Fruit fly (Drosophila melanogaster): ENCODE measurements around the gene eff.

Gene eff

DNA sequence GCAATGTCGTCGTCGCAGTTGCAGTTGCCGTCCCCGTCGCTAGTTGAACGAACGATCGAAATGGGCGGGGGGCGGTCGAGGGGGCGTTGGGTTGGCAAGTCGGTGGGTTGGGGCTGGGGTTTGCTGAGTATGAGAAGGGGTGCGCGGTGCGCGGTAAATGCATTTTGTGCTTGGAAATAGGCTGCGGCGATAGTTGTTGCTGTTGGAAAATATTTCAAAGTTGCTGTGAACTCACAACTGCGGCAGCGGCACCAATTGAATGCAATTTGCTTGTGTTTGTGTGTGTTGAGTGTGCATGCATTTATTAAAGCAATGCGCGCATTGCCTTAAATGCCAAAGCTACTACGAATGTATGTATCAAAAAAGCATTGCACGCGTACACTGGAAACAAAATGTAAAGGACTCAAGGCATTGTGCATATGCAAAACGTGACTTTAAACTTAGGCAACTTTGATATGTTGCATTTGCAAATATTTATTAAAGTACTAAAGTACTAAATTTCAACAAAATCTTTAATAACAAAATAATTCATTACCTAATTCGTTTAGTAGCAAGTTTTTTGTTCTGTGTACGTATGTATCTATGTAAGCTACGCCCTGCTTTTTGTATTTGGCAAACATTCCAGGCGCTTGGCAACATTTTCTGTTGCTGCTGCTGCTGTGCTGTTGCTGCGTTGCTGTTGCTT lies 26.1 kb downstream of the eff start (continued):
- TF ChIP-seq unc-4 (GFP tag; IDR thresholded peaks at IDR 0.05; ENCODE audit: partially characterized antibody), result no peak
- no peak for TF ChIP-seq her (GFP tag; optimal IDR thresholded peaks at IDR 0.05)
- TF ChIP-seq wdn (GFP tag; IDR thresholded peaks at IDR 0.05), result no peak
- no peak for TF ChIP-seq pb (GFP tag; optimal IDR thresholded peaks at IDR 0.05)
- no peak for TF ChIP-seq HLH4C (GFP tag; IDR thresholded peaks at IDR 0.05; ENCODE audit: partially characterized antibody)
- no peak for TF ChIP-seq Nf-YA (GFP tag; IDR thresholded peaks at IDR 0.05)
- peak; percentile 45 for TF ChIP-seq Hsf (GFP tag; optimal IDR thresholded peaks at IDR 0.05)
- TF ChIP-seq otp (GFP tag; IDR thresholded peaks at IDR 0.05), result 0 out of 3 replicates have a peak, but pooled peaks have one; percentile 19
- TF ChIP-seq CG7928 (GFP tag; optimal IDR thresholded peaks at IDR 0.05), result no peak
- no peak for TF ChIP-seq stc (GFP tag; IDR thresholded peaks at IDR 0.05)
- no peak for TF ChIP-seq CG15514 (GFP tag; optimal IDR thresholded peaks at IDR 0.05)
- TF ChIP-seq CG10431 (GFP tag; optimal IDR thresholded peaks at IDR 0.05), result peak; percentile 30
- TF ChIP-seq CG5180 (GFP tag; optimal IDR thresholded peaks at IDR 0.05), result no peak
- TF ChIP-seq CG12942 (GFP tag; optimal IDR thresholded peaks at IDR 0.05), result peak; percentile 18
- peak; percentile 9 for TF ChIP-seq CG33557 (GFP tag; optimal IDR thresholded peaks at IDR 0.05)
- TF ChIP-seq Chrac-16 (GFP tag; optimal IDR thresholded peaks at IDR 0.05), result no peak
- TF ChIP-seq ab (GFP tag; optimal IDR thresholded peaks at IDR 0.05), result no peak
- TF ChIP-seq nau (GFP tag; optimal IDR thresholded peaks at IDR 0.05), result no peak
- no peak for TF ChIP-seq klu (GFP tag; IDR thresholded peaks at IDR 0.05)
- TF ChIP-seq ci (GFP tag; IDR thresholded peaks at IDR 0.05), result peak; percentile 71; the same call in 2 of the 3 replicates
- TF ChIP-seq CrebB (tag; optimal IDR thresholded peaks at IDR 0.05), result no peak
- no peak for TF ChIP-seq wek (GFP tag; optimal IDR thresholded peaks at IDR 0.05)
- TF ChIP-seq CG9609 (GFP tag; optimal IDR thresholded peaks at IDR 0.05), result no peak
- TF ChIP-seq tup (GFP tag; optimal IDR thresholded peaks at IDR 0.05), result no peak
- no peak for TF ChIP-seq Hmx (GFP tag; optimal IDR thresholded peaks at IDR 0.05)
- TF ChIP-seq salm (tag; optimal IDR thresholded peaks at IDR 0.05), result peak; percentile 36
- TF ChIP-seq esg (GFP tag; conservative IDR thresholded peaks at IDR 0.05), result no peak
- no peak for TF ChIP-seq CG7963 (GFP tag; IDR thresholded peaks at IDR 0.05; ENCODE audit: partially characterized antibody)
- TF ChIP-seq NfI (GFP tag; optimal IDR thresholded peaks at IDR 0.05), result no peak
- peak; percentile 48 for TF ChIP-seq CG6689 (GFP tag; IDR thresholded peaks at IDR 0.05)
- peak; percentile 49; the same call in 1 of the 2 replicates for TF ChIP-seq ara (GFP tag; IDR thresholded peaks at IDR 0.05)
- TF ChIP-seq CG31224 (GFP tag; IDR thresholded peaks at IDR 0.05), result no peak
- TF ChIP-seq Lpt (GFP tag; optimal IDR thresholded peaks at IDR 0.05), result no peak
- TF ChIP-seq Neu2 (GFP tag; optimal IDR thresholded peaks at IDR 0.05; ENCODE audit: borderline replicate concordance), result no peak
- no peak for TF ChIP-seq vnd (GFP tag; IDR thresholded peaks at IDR 0.05; ENCODE audit: partially characterized antibody)
- TF ChIP-seq CG30403 (GFP tag; optimal IDR thresholded peaks at IDR 0.05), result peak; percentile 14
- peak; percentile 43 for TF ChIP-seq D19A (tag; optimal IDR thresholded peaks at IDR 0.05)
- peak; percentile 7 for TF ChIP-seq CG30431 (GFP tag; optimal IDR thresholded peaks at IDR 0.05)
- no peak for TF ChIP-seq vvl (GFP tag; IDR thresholded peaks at IDR 0.05)
- TF ChIP-seq da (GFP tag; optimal IDR thresholded peaks at IDR 0.05), result no peak
- no peak for TF ChIP-seq CG43689 (GFP tag; IDR thresholded peaks at IDR 0.05)
- TF ChIP-seq ken (GFP tag; IDR thresholded peaks at IDR 0.05), result 0 out of 3 replicates have a peak, but pooled peaks have one; percentile 34
- no peak for TF ChIP-seq repo (GFP tag; optimal IDR thresholded peaks at IDR 0.05)
- no peak for TF ChIP-seq en (GFP tag; optimal IDR thresholded peaks at IDR 0.05)
- peak; percentile 98 for TF ChIP-seq Drgx (GFP tag; IDR thresholded peaks at IDR 0.05)
- TF ChIP-seq CHES-1-like (GFP tag; optimal IDR thresholded peaks at IDR 0.05), result no peak
- peak; percentile 46 for TF ChIP-seq az2 (GFP tag; optimal IDR thresholded peaks at IDR 0.05)
- peak; percentile 9 for TF ChIP-seq fd102C (GFP tag; optimal IDR thresholded peaks at IDR 0.05)
- no peak for TF ChIP-seq CG34224 (GFP tag; IDR thresholded peaks at IDR 0.05; ENCODE audit: partially characterized antibody)
- no peak for TF ChIP-seq maf-S (GFP tag; optimal IDR thresholded peaks at IDR 0.05)

All from whole organism, embryonic.